Worm (Caenorhabditis elegans): ENCODE results near the gene ttr-22.

ce11 chrV:12283187-12283586, 42.0 kb downstream of the ttr-22 start, which contains the start of gene F55C5.10:
- TF ChIP-seq ztf-11 (tag; optimal IDR thresholded peaks at IDR 0.05) (no peak), mdl-1 (tag; optimal IDR thresholded peaks at IDR 0.05) (no peak), fkh-10 (GFP tag; optimal IDR thresholded peaks at IDR 0.05) (no peak), R02D3.7 (tag; optimal IDR thresholded peaks at IDR 0.05) (no peak), ceh-82 (tag; optimal IDR thresholded peaks at IDR 0.05) (no peak)

Data from whole organism, L3 larva.